Fruit fly (Drosophila melanogaster): ENCODE measurements around the gene pon.

pon gene

dm6 chrX:4679813-4680381 lies 43.8 kb downstream of the pon start (continued):
- TF ChIP-seq CG8319 (GFP tag; optimal IDR thresholded peaks at IDR 0.05) (peak; percentile 37), fd59A (GFP tag; optimal IDR thresholded peaks at IDR 0.05) (no peak), acj6 (GFP tag; optimal IDR thresholded peaks at IDR 0.05) (peak; percentile 61), CG3919 (GFP tag; optimal IDR thresholded peaks at IDR 0.05) (peak; percentile 61), CG31627 (GFP tag; optimal IDR thresholded peaks at IDR 0.05) (peak; percentile 57), CG6792 (GFP tag; optimal IDR thresholded peaks at IDR 0.05) (peak; percentile 53), Lpt (GFP tag; optimal IDR thresholded peaks at IDR 0.05) (peak; percentile 54), net (GFP tag; optimal IDR thresholded peaks at IDR 0.05) (peak; percentile 51), CG6808 (GFP tag; optimal IDR thresholded peaks at IDR 0.05) (peak; percentile 30), Ets21C (GFP tag; optimal IDR thresholded peaks at IDR 0.05) (peak; percentile 43), CG11762 (GFP tag; optimal IDR thresholded peaks at IDR 0.05; ENCODE audit: insufficient read depth) (peak; percentile 41), CG11294 (GFP tag; IDR thresholded peaks at IDR 0.05) (no peak), CG32006 (GFP tag; optimal IDR thresholded peaks at IDR 0.05) (peak; percentile 67), Sox15 (GFP tag; optimal IDR thresholded peaks at IDR 0.05) (peak; percentile 38), CG11902 (GFP tag; optimal IDR thresholded peaks at IDR 0.05) (no peak), CG3032 (tag; optimal IDR thresholded peaks at IDR 0.05) (peak; percentile 46), Met (GFP tag; optimal IDR thresholded peaks at IDR 0.05) (peak; percentile 62), eg (GFP tag; IDR thresholded peaks at IDR 0.05) (peak; percentile 71), svp (GFP tag) (peak; percentile 81), Hr38 (GFP tag; optimal IDR thresholded peaks at IDR 0.05) (no peak), CG7368 (GFP tag; optimal IDR thresholded peaks at IDR 0.05) (no peak), Sox14 (GFP tag; optimal IDR thresholded peaks at IDR 0.05) (peak; percentile 53), dsx (GFP tag; optimal IDR thresholded peaks at IDR 0.05; ENCODE audit: poor library complexity, severe bottlenecking) (no peak), cyc (GFP tag; optimal IDR thresholded peaks at IDR 0.05) (peak; percentile 57), Sox102F (GFP tag; optimal IDR thresholded peaks at IDR 0.05) (peak; percentile 57), CG34406 (GFP tag; optimal IDR thresholded peaks at IDR 0.05) (peak; percentile 46), CG10669 (GFP tag; optimal IDR thresholded peaks at IDR 0.05) (peak; percentile 51), lz (GFP tag; optimal IDR thresholded peaks at IDR 0.05) (peak; percentile 69), Eip93F (GFP tag; optimal IDR thresholded peaks at IDR 0.05) (no peak), esn (GFP tag; optimal IDR thresholded peaks at IDR 0.05) (peak; percentile 75), ss (GFP tag; optimal IDR thresholded peaks at IDR 0.05) (peak in 1 of 2 experiments; percentile 32), fd85E (GFP tag; optimal IDR thresholded peaks at IDR 0.05) (no peak)

- TF ChIP-seq fd59A (GFP tag; optimal IDR thresholded peaks at IDR 0.05) (peak; percentile 27), CG6808 (GFP tag; optimal IDR thresholded peaks at IDR 0.05) (peak; percentile 53), CG15336 (GFP tag; IDR thresholded peaks at IDR 0.05) (peak; percentile 73), esn (GFP tag; optimal IDR thresholded peaks at IDR 0.05) (peak; percentile 84), cyc (GFP tag; optimal IDR thresholded peaks at IDR 0.05) (peak; percentile 89), OdsH (GFP tag; optimal IDR thresholded peaks at IDR 0.05) (peak; percentile 84), CG7368 (GFP tag; optimal IDR thresholded peaks at IDR 0.05) (peak; percentile 80), salr (GFP tag; optimal IDR thresholded peaks at IDR 0.05) (peak; percentile 32 to 47), spab (GFP tag; optimal IDR thresholded peaks at IDR 0.05) (peak; percentile 17), fkh (GFP tag; optimal IDR thresholded peaks at IDR 0.05) (peak; percentile 89), CG8119 (GFP tag; IDR thresholded peaks at IDR 0.05) (peak; percentile 78), Ets21C (GFP tag; optimal IDR thresholded peaks at IDR 0.05) (peak; percentile 82), CG8319 (GFP tag; optimal IDR thresholded peaks at IDR 0.05) (peak; percentile 73), CG3032 (tag; optimal IDR thresholded peaks at IDR 0.05) (peak; percentile 67), CG32006 (GFP tag; optimal IDR thresholded peaks at IDR 0.05) (peak; percentile 75), Eip93F (GFP tag; optimal IDR thresholded peaks at IDR 0.05) (peak; percentile 36), CG11294 (GFP tag; IDR thresholded peaks at IDR 0.05) (peak; percentile 81), CG31627 (GFP tag; optimal IDR thresholded peaks at IDR 0.05) (peak; percentile 89), Lpt (GFP tag; optimal IDR thresholded peaks at IDR 0.05) (peak; percentile 63), Met (GFP tag; optimal IDR thresholded peaks at IDR 0.05) (peak; percentile 86), Sox14 (GFP tag; optimal IDR thresholded peaks at IDR 0.05) (peak; percentile 82), CG6276 (GFP tag; optimal IDR thresholded peaks at IDR 0.05) (peak; percentile 72), CG6792 (GFP tag; optimal IDR thresholded peaks at IDR 0.05) (peak; percentile 80), eg (GFP tag; IDR thresholded peaks at IDR 0.05) (peak; percentile 92), dsx (GFP tag; optimal IDR thresholded peaks at IDR 0.05; ENCODE audit: poor library complexity, severe bottlenecking) (peak; percentile 69), Hr38 (GFP tag; optimal IDR thresholded peaks at IDR 0.05) (peak; percentile 38), topi (GFP tag; optimal IDR thresholded peaks at IDR 0.05) (peak; percentile 89), Sox102F (GFP tag; optimal IDR thresholded peaks at IDR 0.05) (peak; percentile 77), Sox15 (GFP tag; optimal IDR thresholded peaks at IDR 0.05) (peak; percentile 78), Eip78C (GFP tag) (peak; percentile 90), CG11902 (GFP tag; optimal IDR thresholded peaks at IDR 0.05) (peak; percentile 83), CG9139 (GFP tag; optimal IDR thresholded peaks at IDR 0.05) (peak; percentile 32), CG6854 (GFP tag; optimal IDR thresholded peaks at IDR 0.05) (peak; percentile 67), Smox (GFP tag; optimal IDR thresholded peaks at IDR 0.05) (peak; percentile 87), CG4318 (GFP tag; optimal IDR thresholded peaks at IDR 0.05) (peak; percentile 47), CG3919 (GFP tag; optimal IDR thresholded peaks at IDR 0.05) (peak; percentile 82)
Measured at dm6 chrX:4684444-4684924, 48.4 kb downstream of the pon start.

Measured in whole organism, prepupa.